Worm (Caenorhabditis elegans) whole organism, early embryonic: ENCODE results near the gene B0198.3.

Experiments used
- ama-1 ChIP-seq: fragments of 150-350 bp; optimal IDR thresholded peaks from 2 replicates; lab custom pipeline; 2014
- ceh-13 ChIP-seq: fragments of 200-800 bp; sonication (Bioruptor generic); optimal IDR thresholded peaks from 2 replicates; lab custom pipeline; 2018; ENCODE audit warnings: mild to moderate bottlenecking, missing genetic modification characterization, missing compliant biosample characterization
- ceh-36 ChIP-seq: sonication (generic microtip); optimal IDR thresholded peaks from 2 replicates; lab custom pipeline; 2016; ENCODE audit warnings: missing genetic modification characterization, inconsistent platforms, missing compliant biosample characterization
- flt-1 ChIP-seq: fragments of 200-800 bp; sonication (Bioruptor generic); IDR thresholded peaks from 2 replicates; pipeline ENCODE4 v1.3.6; 2022; ENCODE audit warnings: missing genetic modification characterization, missing compliant biosample characterization
- pes-1 ChIP-seq: fragments of 200-800 bp; sonication (Bioruptor generic); IDR thresholded peaks from 2 replicates; pipeline ENCODE4 v1.3.6; 2022; ENCODE audit warnings: missing genetic modification reagents, missing genetic modification characterization, missing compliant biosample characterization
- scrt-1 ChIP-seq: fragments of 200-800 bp; sonication (Bioruptor generic); IDR thresholded peaks from 2 replicates; pipeline ENCODE4 v1.3.6; 2022; ENCODE audit warnings: missing genetic modification characterization, missing compliant biosample characterization
- sea-1 ChIP-seq: fragments of 200-800 bp; sonication (Bioruptor generic); conservative IDR thresholded peaks from 2 replicates; pipeline ENCODE4 v1.3.6; 2022; ENCODE audit warnings: missing genetic modification characterization, missing compliant biosample characterization
- tbx-11 ChIP-seq: fragments of 200-800 bp; sonication (Bioruptor generic); IDR thresholded peaks from 2 replicates; pipeline ENCODE4 v1.3.6; 2022; ENCODE audit warnings: missing genetic modification characterization, missing compliant biosample characterization

DNA sequence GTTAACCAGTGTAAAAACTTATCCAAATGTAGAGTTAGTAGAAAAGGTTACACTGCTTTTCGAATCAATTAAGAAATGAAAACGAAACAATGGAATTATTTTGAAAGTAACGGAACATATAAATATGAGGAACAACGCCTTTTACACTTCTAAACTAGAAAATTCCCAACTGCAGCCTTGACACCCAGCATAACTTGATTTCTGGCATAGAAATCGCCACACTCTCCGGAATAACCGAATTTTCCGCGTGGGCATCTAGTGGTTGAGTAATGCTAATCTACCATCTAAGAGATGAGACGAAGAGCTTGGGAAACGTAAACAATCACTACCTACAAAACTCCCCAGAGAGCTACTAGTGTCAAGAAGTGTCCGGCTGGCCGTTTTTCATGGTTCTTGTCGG is 24.4 kb upstream of the B0198.3 start:
- TF ChIP-seq tbx-11 (GFP tag; lab: Robert Waterston, UW), result no peak
- TF ChIP-seq flt-1, result no peak
- TF ChIP-seq scrt-1 (GFP tag; lab: Robert Waterston, UW), result no peak
- TF ChIP-seq sea-1 (GFP tag; lab: Robert Waterston, UW), result no peak
- no peak for TF ChIP-seq ceh-36 (tag; lab: Kevin White, UChicago)
- no peak for TF ChIP-seq ama-1 (lab: Kevin White, UChicago)
- no peak for TF ChIP-seq ceh-13 (GFP tag; lab: Kevin White, UChicago)
- no peak for TF ChIP-seq pes-1 (GFP tag; lab: Robert Waterston, UW)
